ENCODE assay signal across 4 fruit fly cellular contexts in the genomic region with DNA sequence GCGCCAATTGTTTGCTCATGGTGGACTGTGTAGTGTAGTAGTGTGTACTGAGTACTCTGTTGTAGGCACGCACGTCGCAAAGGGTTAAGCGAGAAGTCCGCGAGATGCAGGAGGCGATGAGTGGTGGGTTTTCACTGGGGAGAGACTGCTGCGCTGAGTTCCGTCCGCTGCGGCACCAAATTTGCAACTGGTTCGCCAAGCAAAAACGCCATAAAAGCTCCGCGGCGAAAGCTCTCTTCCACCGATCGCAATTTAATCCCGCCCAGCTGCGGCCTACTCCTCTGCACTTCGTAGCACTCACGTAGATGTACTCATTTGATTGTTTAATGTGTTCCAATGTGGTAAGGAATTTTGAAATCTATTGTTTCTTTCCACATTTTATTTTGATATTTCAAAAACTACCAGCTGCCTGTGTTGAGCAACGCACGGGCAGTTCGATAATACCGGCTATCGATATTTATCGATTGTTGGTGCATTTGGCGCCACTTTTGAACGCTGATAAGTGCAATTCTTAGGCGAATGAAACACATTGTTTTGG.
TF ChIP-seq lines count a peak whose summit lies in the region.

A gene (minus strand): TSS at position 308 of the 538 bp plus-strand sequence.

TF ChIP-seq in whole organism, adult, 20 proteins besides CTCF, POLR2A, EP300 and RAD21 (continued from another document):
- no peak for TF ChIP-seq kay (GFP tag; lab: Kevin White, UChicago; ENCODE audit: borderline replicate concordance)
- TF ChIP-seq CG14711 (tag; optimal IDR thresholded peaks at IDR 0.05; lab: Kevin White, UChicago) = peak; percentile 60
- peak; percentile 45 for TF ChIP-seq CG33017 (tag; optimal IDR thresholded peaks at IDR 0.05; lab: Kevin White, UChicago)

TF ChIP-seq in whole organism, embryonic, 481 proteins besides CTCF, POLR2A, EP300 and RAD21 (continued from another document and continues in another):
- TF ChIP-seq Ets65A (GFP tag; lab: Kevin White, UChicago) (no peak), fd102C (GFP tag; optimal IDR thresholded peaks at IDR 0.05; lab: Kevin White, UChicago) (no peak), CG31441 (GFP tag; IDR thresholded peaks at IDR 0.05; lab: Robert Waterston, UW) (0 out of 2 replicates have a peak, but pooled peaks have one; percentile 8), CG17612 (GFP tag; IDR thresholded peaks at IDR 0.05; lab: Robert Waterston, UW) (no peak), ash1 (GFP tag; optimal IDR thresholded peaks at IDR 0.05; lab: Kevin White, UChicago) (no peak), mirr (GFP tag; optimal IDR thresholded peaks at IDR 0.05; lab: Kevin White, UChicago) (peak; percentile 1), CG7839 (tag; optimal IDR thresholded peaks at IDR 0.05; lab: Kevin White, UChicago) (no peak), CG4360 (GFP tag; IDR thresholded peaks at IDR 0.05; lab: Robert Waterston, UW) (no peak), BEAF-32 (GFP tag; optimal IDR thresholded peaks at IDR 0.05; lab: Kevin White, UChicago) (peak; percentile 87), toy (GFP tag; IDR thresholded peaks at IDR 0.05; lab: Robert Waterston, UW) (no peak), vnd (GFP tag; IDR thresholded peaks at IDR 0.05; lab: Robert Waterston, UW; ENCODE audit: partially characterized antibody) (peak; percentile 75), CG6272 (GFP tag; IDR thresholded peaks at IDR 0.05; lab: Robert Waterston, UW) (no peak), odd (GFP tag; optimal IDR thresholded peaks at IDR 0.05; lab: Kevin White, UChicago) (peak; percentile 37), CG2875 (GFP tag; optimal IDR thresholded peaks at IDR 0.05; lab: Kevin White, UChicago) (no peak), ara (GFP tag; IDR thresholded peaks at IDR 0.05; lab: Robert Waterston, UW) (no peak), gfzf (GFP tag; optimal IDR thresholded peaks at IDR 0.05; lab: Kevin White, UChicago) (peak; percentile 48), E2f1 (GFP tag; IDR thresholded peaks at IDR 0.05; lab: Robert Waterston, UW) (peak; percentile 6; the same call in 1 of the 2 replicates), CG17829 (tag; optimal IDR thresholded peaks at IDR 0.05; lab: Kevin White, UChicago) (peak; percentile 41), CG3995 (GFP tag; optimal IDR thresholded peaks at IDR 0.05; lab: Kevin White, UChicago) (no peak), CG13296 (GFP tag; optimal IDR thresholded peaks at IDR 0.05; lab: Kevin White, UChicago) (peak; percentile 48), CG2202 (tag; optimal IDR thresholded peaks at IDR 0.05; lab: Kevin White, UChicago) (no peak), cwo (GFP tag; optimal IDR thresholded peaks at IDR 0.05; lab: Kevin White, UChicago) (peak; percentile 2), zen2 (GFP tag; IDR thresholded peaks at IDR 0.05; lab: Robert Waterston, UW; ENCODE audit: partially characterized antibody) (peak; percentile 44; the same call in 1 of the 3 replicates), grn (GFP tag; optimal IDR thresholded peaks at IDR 0.05; lab: Kevin White, UChicago) (no peak), CG7556 (GFP tag; optimal IDR thresholded peaks at IDR 0.05; lab: Kevin White, UChicago) (peak; percentile 23), D19A (tag; optimal IDR thresholded peaks at IDR 0.05; lab: Kevin White, UChicago) (no peak), CG7987 (GFP tag; optimal IDR thresholded peaks at IDR 0.05; lab: Kevin White, UChicago) (peak; percentile 0), CG12659 (GFP tag; optimal IDR thresholded peaks at IDR 0.05; lab: Kevin White, UChicago) (peak; percentile 64), ci (GFP tag; IDR thresholded peaks at IDR 0.05; lab: Robert Waterston, UW) (peak; percentile 48; the same call in 2 of the 3 replicates), Atf3 (GFP tag; optimal IDR thresholded peaks at IDR 0.05; lab: Kevin White, UChicago) (no peak), CG17328 (GFP tag; IDR thresholded peaks at IDR 0.05; lab: Robert Waterston, UW) (no peak), otp (GFP tag; IDR thresholded peaks at IDR 0.05; lab: Robert Waterston, UW) (no peak), Deaf1 (tag; optimal IDR thresholded peaks at IDR 0.05; lab: Kevin White, UChicago) (peak; percentile 27), Optix (GFP tag; IDR thresholded peaks at IDR 0.05; lab: Robert Waterston, UW) (no peak), dpn (GFP tag; optimal IDR thresholded peaks at IDR 0.05; lab: Kevin White, UChicago) (peak; percentile 3 to 29), mld (GFP tag; IDR thresholded peaks at IDR 0.05; lab: Robert Waterston, UW; ENCODE audit: partially characterized antibody) (peak; percentile 13; the same call in 1 of the 3 replicates), CG6683 (GFP tag; optimal IDR thresholded peaks at IDR 0.05; lab: Kevin White, UChicago) (no peak), CG14441 (GFP tag; IDR thresholded peaks at IDR 0.05; lab: Robert Waterston, UW) (no peak), CG6813 (GFP tag; optimal IDR thresholded peaks at IDR 0.05; lab: Kevin White, UChicago) (no peak), vvl (GFP tag; IDR thresholded peaks at IDR 0.05; lab: Robert Waterston, UW) (no peak; the same call in 1 of the 2 replicates)

TF ChIP-seq in whole organism, prepupa, 60 proteins besides CTCF, POLR2A, EP300 and RAD21 (continued from another document):
- TF ChIP-seq Blimp-1 (GFP tag; optimal IDR thresholded peaks at IDR 0.05; lab: Kevin White, UChicago) (no peak), CG8119 (GFP tag; IDR thresholded peaks at IDR 0.05; lab: Robert Waterston, UW) (peak; percentile 60; the same call in 2 of the 3 replicates), CG11294 (GFP tag; IDR thresholded peaks at IDR 0.05; lab: Robert Waterston, UW) (no peak), Sox102F (GFP tag; optimal IDR thresholded peaks at IDR 0.05; lab: Kevin White, UChicago) (peak; percentile 25), CG6854 (GFP tag; optimal IDR thresholded peaks at IDR 0.05; lab: Kevin White, UChicago) (peak; percentile 73), CG3032 (tag; optimal IDR thresholded peaks at IDR 0.05; lab: Kevin White, UChicago) (no peak), Lpt (GFP tag; optimal IDR thresholded peaks at IDR 0.05; lab: Kevin White, UChicago) (no peak), CG6808 (GFP tag; optimal IDR thresholded peaks at IDR 0.05; lab: Kevin White, UChicago) (peak; percentile 31), CG10669 (GFP tag; optimal IDR thresholded peaks at IDR 0.05; lab: Kevin White, UChicago) (no peak), CG7368 (GFP tag; optimal IDR thresholded peaks at IDR 0.05; lab: Kevin White, UChicago) (no peak), CG3919 (GFP tag; optimal IDR thresholded peaks at IDR 0.05; lab: Kevin White, UChicago) (peak; percentile 65), CG9139 (GFP tag; optimal IDR thresholded peaks at IDR 0.05; lab: Kevin White, UChicago) (peak; percentile 66), topi (GFP tag; optimal IDR thresholded peaks at IDR 0.05; lab: Kevin White, UChicago) (peak; percentile 14), Ets21C (GFP tag; optimal IDR thresholded peaks at IDR 0.05; lab: Kevin White, UChicago) (no peak), esn (GFP tag; optimal IDR thresholded peaks at IDR 0.05; lab: Kevin White, UChicago) (peak; percentile 50), CG15336 (GFP tag; IDR thresholded peaks at IDR 0.05; lab: Robert Waterston, UW) (peak; percentile 46; the same call in 1 of the 2 replicates), CG11762 (GFP tag; optimal IDR thresholded peaks at IDR 0.05; lab: Kevin White, UChicago; ENCODE audit: insufficient read depth) (no peak), Hr38 (GFP tag; optimal IDR thresholded peaks at IDR 0.05; lab: Kevin White, UChicago) (no peak), Eip93F (GFP tag; optimal IDR thresholded peaks at IDR 0.05; lab: Kevin White, UChicago) (no peak), dsx (GFP tag; optimal IDR thresholded peaks at IDR 0.05; lab: Kevin White, UChicago; ENCODE audit: poor library complexity, severe bottlenecking) (peak; percentile 42), CG6792 (GFP tag; optimal IDR thresholded peaks at IDR 0.05; lab: Kevin White, UChicago) (peak; percentile 16), Hr4 (GFP tag; optimal IDR thresholded peaks at IDR 0.05; lab: Kevin White, UChicago) (no peak), OdsH (GFP tag; optimal IDR thresholded peaks at IDR 0.05; lab: Kevin White, UChicago) (no peak), Eip78C (GFP tag; lab: Kevin White, UChicago) (peak; percentile 75), salr (GFP tag; optimal IDR thresholded peaks at IDR 0.05; lab: Kevin White, UChicago) (no peak), CG16779 (tag; optimal IDR thresholded peaks at IDR 0.05; lab: Kevin White, UChicago) (peak; percentile 52), CG8319 (GFP tag; optimal IDR thresholded peaks at IDR 0.05; lab: Kevin White, UChicago) (no peak), acj6 (GFP tag; optimal IDR thresholded peaks at IDR 0.05; lab: Kevin White, UChicago) (no peak), Gug (GFP tag; IDR thresholded peaks at IDR 0.05; lab: Robert Waterston, UW) (no peak), Hr39 (GFP tag; optimal IDR thresholded peaks at IDR 0.05; lab: Kevin White, UChicago) (no peak), Sox15 (GFP tag; optimal IDR thresholded peaks at IDR 0.05; lab: Kevin White, UChicago) (no peak), Smox (GFP tag; optimal IDR thresholded peaks at IDR 0.05; lab: Kevin White, UChicago) (no peak), CG8632 (GFP tag; optimal IDR thresholded peaks at IDR 0.05; lab: Kevin White, UChicago) (no peak), spab (GFP tag; optimal IDR thresholded peaks at IDR 0.05; lab: Kevin White, UChicago) (no peak), CG32006 (GFP tag; optimal IDR thresholded peaks at IDR 0.05; lab: Kevin White, UChicago) (peak; percentile 12), Sox14 (GFP tag; optimal IDR thresholded peaks at IDR 0.05; lab: Kevin White, UChicago) (no peak), CG6276 (GFP tag; optimal IDR thresholded peaks at IDR 0.05; lab: Kevin White, UChicago) (peak; percentile 44), dac (GFP tag; optimal IDR thresholded peaks at IDR 0.05; lab: Kevin White, UChicago) (no peak), lz (GFP tag; optimal IDR thresholded peaks at IDR 0.05; lab: Kevin White, UChicago) (peak; percentile 39), fd85E (GFP tag; optimal IDR thresholded peaks at IDR 0.05; lab: Kevin White, UChicago) (no peak), CG10631 (GFP tag; optimal IDR thresholded peaks at IDR 0.05; lab: Kevin White, UChicago) (no peak), fkh (GFP tag; optimal IDR thresholded peaks at IDR 0.05; lab: Kevin White, UChicago) (peak; percentile 7)

TF ChIP-seq in whole organism, wandering third instar larva, 38 proteins besides CTCF, POLR2A, EP300 and RAD21 (continued from another document):
- no peak for TF ChIP-seq Rel (GFP tag; optimal IDR thresholded peaks at IDR 0.05; lab: Kevin White, UChicago)
- peak; percentile 70 for TF ChIP-seq Rel (tag; optimal IDR thresholded peaks at IDR 0.05; lab: Kevin White, UChicago)
- peak; percentile 3 for TF ChIP-seq ey (GFP tag; optimal IDR thresholded peaks at IDR 0.05; lab: Kevin White, UChicago)
